Worm (Caenorhabditis elegans) whole organism, L4 larva: ENCODE data around the gene lem-2.

Experiments used
- D1046.2 ChIP-seq: fragments of 200-800 bp; sonication (Bioruptor generic); IDR thresholded peaks from 2 replicates; pipeline ENCODE4 v1.3.6; 2022; ENCODE audit warnings: missing genetic modification characterization, missing compliant biosample characterization
- F10B5.3 ChIP-seq: sonication (generic microtip); optimal IDR thresholded peaks from 2 replicates; lab custom pipeline; 2016; ENCODE audit warnings: mild to moderate bottlenecking, missing genetic modification characterization, missing compliant biosample characterization
- F26F4.8 ChIP-seq: fragments of 200-800 bp; sonication (Bioruptor generic); conservative IDR thresholded peaks from 2 replicates; pipeline ENCODE4 v1.3.6; 2022; ENCODE audit warnings: missing genetic modification characterization, missing compliant biosample characterization
- F37D6.2 ChIP-seq: sonication (generic microtip); optimal IDR thresholded peaks from 2 replicates; lab custom pipeline; 2016; ENCODE audit warnings: mild to moderate bottlenecking, missing genetic modification characterization, missing compliant biosample characterization
- T20F7.1 ChIP-seq: fragments of 200-800 bp; sonication (Bioruptor generic); optimal IDR thresholded peaks from 2 replicates; lab custom pipeline; 2018; ENCODE audit warnings: mild to moderate bottlenecking, missing genetic modification characterization, missing compliant biosample characterization
- Y48G9A.11 ChIP-seq: fragments of 200-800 bp; sonication (Bioruptor generic); IDR thresholded peaks from 2 replicates; pipeline ENCODE4 v1.3.6; 2022; ENCODE audit warnings: missing genetic modification reagents, missing genetic modification characterization, missing compliant biosample characterization
- Y5F2A.4 ChIP-seq: fragments of 200-800 bp; sonication (Bioruptor generic); optimal IDR thresholded peaks from 2 replicates; lab custom pipeline; 2018; ENCODE audit warnings: mild to moderate bottlenecking, missing genetic modification characterization, missing compliant biosample characterization
- ZK337.2 ChIP-seq: fragments of 200-800 bp; sonication (Bioruptor generic); IDR thresholded peaks from 2 replicates; pipeline ENCODE4 v1.3.6; 2022; ENCODE audit warnings: missing genetic modification reagents, missing genetic modification characterization, missing compliant biosample characterization
- aha-1 ChIP-seq: fragments of 150-350 bp; peaks from one replicate; lab custom pipeline; 2014; ENCODE audit warnings: missing biosample characterization, missing genetic modification characterization
- arid-1 ChIP-seq: fragments of 200-800 bp; sonication (Bioruptor generic); conservative IDR thresholded peaks from 2 replicates; pipeline ENCODE4 v1.3.6; 2022; ENCODE audit warnings: missing genetic modification reagents, missing genetic modification characterization, missing compliant biosample characterization
- attf-4 ChIP-seq: sonication (generic microtip); optimal IDR thresholded peaks from 3 replicates; lab custom pipeline; 2017; ENCODE audit warnings: missing biosample characterization, missing genetic modification characterization
- ceh-32 ChIP-seq: sonication (generic microtip); optimal IDR thresholded peaks from 2 replicates; lab custom pipeline; 2016; ENCODE audit warnings: mild to moderate bottlenecking, missing genetic modification characterization, missing compliant biosample characterization; ENCODE audit not compliant: poor library complexity
- daf-12 ChIP-seq: fragments of 150-350 bp; optimal IDR thresholded peaks from 2 replicates; lab custom pipeline; 2014; ENCODE audit warnings: missing biosample characterization, missing genetic modification reagents, missing genetic modification characterization
- daf-8 ChIP-seq: fragments of 200-800 bp; sonication (Bioruptor generic); IDR thresholded peaks from 2 replicates; pipeline ENCODE4 v1.3.6; 2022; ENCODE audit warnings: missing genetic modification characterization, missing compliant biosample characterization
- dmd-8 ChIP-seq: fragments of 200-800 bp; sonication (Bioruptor generic); IDR thresholded peaks from 2 replicates; pipeline ENCODE4 v1.3.6; 2022; ENCODE audit warnings: missing genetic modification characterization, missing compliant biosample characterization
- dmd-9 ChIP-seq: fragments of 200-800 bp; sonication (Bioruptor generic); IDR thresholded peaks from 2 replicates; pipeline ENCODE4 v1.3.6; 2022; ENCODE audit warnings: missing genetic modification reagents, missing genetic modification characterization, missing compliant biosample characterization
- dve-1 ChIP-seq: sonication (generic microtip); optimal IDR thresholded peaks from 2 replicates; lab custom pipeline; 2017; ENCODE audit warnings: antibody characterized with exemption, mild to moderate bottlenecking, missing genetic modification characterization, missing compliant biosample characterization; ENCODE audit not compliant: insufficient read depth
- fkh-10 ChIP-seq: fragments of 150-350 bp; optimal IDR thresholded peaks from 2 replicates; lab custom pipeline; 2014; ENCODE audit warnings: missing biosample characterization, missing genetic modification reagents, missing genetic modification characterization
- hlh-11 ChIP-seq: fragments of 200-800 bp; sonication (Bioruptor generic); optimal IDR thresholded peaks from 2 replicates; lab custom pipeline; 2018; ENCODE audit warnings: mild to moderate bottlenecking, missing genetic modification characterization, missing compliant biosample characterization
- hmg-1.1 ChIP-seq: fragments of 200-800 bp; sonication (Bioruptor generic); IDR thresholded peaks from 2 replicates; pipeline ENCODE4 v1.3.6; 2022; ENCODE audit warnings: missing genetic modification reagents, missing genetic modification characterization, missing compliant biosample characterization
- jun-1 ChIP-seq: fragments of 150-350 bp; optimal IDR thresholded peaks from 2 replicates; lab custom pipeline; 2014; ENCODE audit warnings: missing biosample characterization, missing genetic modification reagents, missing genetic modification characterization
- lim-7 ChIP-seq: fragments of 200-800 bp; sonication (Bioruptor generic); IDR thresholded peaks from 2 replicates; pipeline ENCODE4 v1.3.6; 2022; ENCODE audit warnings: missing genetic modification characterization, missing compliant biosample characterization
- lin-13 ChIP-seq: fragments of 150-350 bp; optimal IDR thresholded peaks from 2 replicates; lab custom pipeline; 2014; ENCODE audit warnings: missing biosample characterization, missing genetic modification reagents, missing genetic modification characterization
- lin-29 ChIP-seq: fragments of 200-800 bp; sonication (Bioruptor generic); IDR thresholded peaks from 2 replicates; pipeline ENCODE4 v1.3.6; 2022; ENCODE audit warnings: missing genetic modification reagents, missing genetic modification characterization, missing compliant biosample characterization
- lin-38 ChIP-seq: fragments of 200-800 bp; sonication (Bioruptor generic); IDR thresholded peaks from 2 replicates; pipeline ENCODE4 v1.3.6; 2022; ENCODE audit warnings: missing genetic modification reagents, missing genetic modification characterization, missing compliant biosample characterization
- lir-3 ChIP-seq: sonication (generic microtip); optimal IDR thresholded peaks from 2 replicates; lab custom pipeline; 2016; ENCODE audit warnings: mild to moderate bottlenecking, missing genetic modification characterization, missing compliant biosample characterization
- mdl-1 ChIP-seq, 2 experiments: fragments of 150-350 bp in 1 of 2; sonication (generic microtip) in 1 of 2; optimal IDR thresholded peaks; 2 replicates each; lab custom pipeline; 2014 to 2017; ENCODE audit warnings: missing biosample characterization in 2 of 2, missing genetic modification characterization in 2 of 2
- mxl-2 ChIP-seq: fragments of 200-800 bp; sonication (Bioruptor generic); conservative IDR thresholded peaks from 2 replicates; pipeline ENCODE4 v1.3.6; 2022; ENCODE audit warnings: missing genetic modification reagents, missing genetic modification characterization, missing compliant biosample characterization
- nhr-11 ChIP-seq: fragments of 150-350 bp; optimal IDR thresholded peaks from 2 replicates; lab custom pipeline; 2014; ENCODE audit warnings: missing biosample characterization, missing genetic modification characterization
- nhr-237 ChIP-seq: sonication (generic microtip); optimal IDR thresholded peaks from 2 replicates; lab custom pipeline; 2017; ENCODE audit warnings: missing biosample characterization, missing genetic modification characterization
- nhr-28 ChIP-seq: fragments of 150-350 bp; optimal IDR thresholded peaks from 2 replicates; lab custom pipeline; 2014; ENCODE audit warnings: missing biosample characterization, missing genetic modification characterization
- nhr-41 ChIP-seq: fragments of 200-800 bp; sonication (Bioruptor generic); IDR thresholded peaks from 2 replicates; pipeline ENCODE4 v1.3.6; 2022; ENCODE audit warnings: missing genetic modification reagents, missing genetic modification characterization, missing compliant biosample characterization
- nhr-48 ChIP-seq: sonication (generic microtip); optimal IDR thresholded peaks from 2 replicates; lab custom pipeline; 2016; ENCODE audit warnings: mild to moderate bottlenecking, missing genetic modification characterization, missing compliant biosample characterization
- nhr-77 ChIP-seq: fragments of 150-350 bp; optimal IDR thresholded peaks from 2 replicates; lab custom pipeline; 2014; ENCODE audit warnings: missing biosample characterization, missing genetic modification characterization
- pha-4 ChIP-seq, 2 experiments: fragments of 150-350 bp in 1 of 2; fragments of 200-800 bp in 1 of 2; sonication (Bioruptor generic) in 1 of 2; IDR thresholded peaks in 1 of 2; optimal IDR thresholded peaks in 1 of 2; 2 replicates each; pipeline versions ENCODE4 v1.3.6 to Lab custom; 2014 to 2022; ENCODE audit warnings: missing genetic modification characterization in 2 of 2, missing genetic modification reagents in 2 of 2, missing biosample characterization in 1 of 2, missing compliant biosample characterization in 1 of 2
- pqm-1 ChIP-seq: sonication (generic microtip); optimal IDR thresholded peaks from 2 replicates; lab custom pipeline; 2017; ENCODE audit warnings: missing biosample characterization, missing genetic modification characterization
- saeg-2 ChIP-seq: fragments of 200-800 bp; sonication (Bioruptor generic); IDR thresholded peaks from 2 replicates; pipeline ENCODE4 v1.3.6; 2022; ENCODE audit warnings: missing genetic modification reagents, missing genetic modification characterization, missing compliant biosample characterization
- sdz-12 ChIP-seq: fragments of 200-800 bp; sonication (Bioruptor generic); optimal IDR thresholded peaks from 2 replicates; lab custom pipeline; 2018; ENCODE audit warnings: mild to moderate bottlenecking, missing genetic modification characterization, missing compliant biosample characterization
- set-16 ChIP-seq: fragments of 200-800 bp; sonication (Bioruptor generic); IDR thresholded peaks from 2 replicates; pipeline ENCODE4 v1.3.6; 2022; ENCODE audit warnings: missing genetic modification reagents, missing genetic modification characterization, missing compliant biosample characterization
- skn-1 ChIP-seq: fragments of 150-350 bp; optimal IDR thresholded peaks from 2 replicates; lab custom pipeline; 2014; ENCODE audit warnings: missing biosample characterization, missing genetic modification characterization
- snpc-1.2 ChIP-seq: fragments of 200-800 bp; sonication (Bioruptor generic); IDR thresholded peaks from 2 replicates; pipeline ENCODE4 v1.3.6; 2022; ENCODE audit warnings: missing genetic modification reagents, missing genetic modification characterization, missing compliant biosample characterization
- snpc-4 ChIP-seq: fragments of 150-350 bp; optimal IDR thresholded peaks from 2 replicates; lab custom pipeline; 2014; ENCODE audit warnings: missing biosample characterization, missing genetic modification characterization
- spr-1 ChIP-seq: sonication (generic microtip); optimal IDR thresholded peaks from 2 replicates; lab custom pipeline; 2016; ENCODE audit warnings: mild to moderate bottlenecking, missing genetic modification characterization, missing compliant biosample characterization
- spr-3 ChIP-seq: fragments of 200-800 bp; sonication (Bioruptor generic); optimal IDR thresholded peaks from 2 replicates; lab custom pipeline; 2018; ENCODE audit warnings: mild to moderate bottlenecking, missing genetic modification characterization, missing compliant biosample characterization
- tra-1 ChIP-seq: fragments of 200-800 bp; sonication (Bioruptor generic); IDR thresholded peaks from 2 replicates; pipeline ENCODE4 v1.3.6; 2022; ENCODE audit warnings: missing genetic modification reagents, missing genetic modification characterization, missing compliant biosample characterization
- unc-39 ChIP-seq: sonication (generic microtip); optimal IDR thresholded peaks from 2 replicates; lab custom pipeline; 2017; ENCODE audit warnings: missing biosample characterization, missing genetic modification characterization
- vab-7 ChIP-seq: fragments of 200-800 bp; sonication (Bioruptor generic); IDR thresholded peaks from 2 replicates; pipeline ENCODE4 v1.3.6; 2022; ENCODE audit warnings: missing genetic modification reagents, missing genetic modification characterization, missing compliant biosample characterization
- zfp-2 ChIP-seq: sonication (generic microtip); optimal IDR thresholded peaks from 2 replicates; lab custom pipeline; 2016; ENCODE audit warnings: mild to moderate bottlenecking, missing genetic modification characterization, missing compliant biosample characterization
- zfp-3 ChIP-seq: fragments of 200-800 bp; sonication (Bioruptor generic); conservative IDR thresholded peaks from 2 replicates; pipeline ENCODE4 v1.3.6; 2022; ENCODE audit warnings: missing genetic modification reagents, missing genetic modification characterization, missing compliant biosample characterization
- ztf-11 ChIP-seq: fragments of 150-350 bp; optimal IDR thresholded peaks from 2 replicates; lab custom pipeline; 2014; ENCODE audit warnings: missing biosample characterization, missing genetic modification characterization
- ztf-7 ChIP-seq: fragments of 150-350 bp; optimal IDR thresholded peaks from 2 replicates; lab custom pipeline; 2014; ENCODE audit warnings: missing biosample characterization, missing genetic modification characterization

Gene lem-2

DNA sequence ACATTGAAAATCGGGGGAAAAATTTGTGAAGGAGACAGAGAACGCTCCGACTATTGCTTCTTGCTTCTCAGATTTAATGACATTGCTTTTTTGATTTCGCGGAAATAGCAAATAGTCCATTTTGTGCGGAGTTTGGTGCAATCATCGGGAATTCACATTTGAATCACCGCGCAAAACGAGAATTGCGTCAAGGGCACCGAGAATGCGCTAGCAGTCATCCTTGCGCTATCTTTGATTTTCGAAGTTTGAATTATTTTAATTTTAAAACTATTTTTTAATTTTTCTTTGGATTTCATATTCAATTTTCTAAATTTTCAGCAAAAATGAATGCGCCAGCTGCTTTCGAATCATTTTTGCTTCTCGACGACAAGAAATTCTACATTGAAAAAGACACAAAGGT lies 3.5 kb upstream of the lem-2 start, which contains the start of gene rpb-11 (continued):
- TF ChIP-seq nhr-237 (tag; lab: Kevin White, UChicago) (no peak), lim-7 (GFP tag; lab: Robert Waterston, UW) (no peak), ztf-7 (tag; lab: Kevin White, UChicago) (peak; percentile 85), nhr-41 (GFP tag; lab: Robert Waterston, UW) (no peak), F10B5.3 (tag; lab: Kevin White, UChicago) (peak; percentile 83), snpc-4 (tag; lab: Kevin White, UChicago) (no peak), dmd-8 (GFP tag; lab: Robert Waterston, UW) (no peak), jun-1 (tag; lab: Kevin White, UChicago) (peak; percentile 48), unc-39 (tag; lab: Kevin White, UChicago) (no peak), Y5F2A.4 (GFP tag; lab: Kevin White, UChicago) (no peak), skn-1 (tag; lab: Kevin White, UChicago) (no peak), zfp-2 (tag; lab: Kevin White, UChicago) (peak; percentile 31), mxl-2 (GFP tag; lab: Robert Waterston, UW) (0 out of 2 replicates have a peak, but pooled peaks have one; percentile 20), dve-1 (peak; percentile 95), hlh-11 (tag; lab: Kevin White, UChicago) (peak; percentile 84), nhr-48 (tag; lab: Kevin White, UChicago) (peak; percentile 76), ZK337.2 (GFP tag; lab: Robert Waterston, UW) (0 out of 2 replicates have a peak, but pooled peaks have one; percentile 7), arid-1 (peak; percentile 72), snpc-1.2 (GFP tag; lab: Robert Waterston, UW) (no peak), mdl-1 (tag; optimal IDR thresholded peaks at IDR 0.05; lab: Kevin White, UChicago) (peak in 1 of 2 experiments; percentile 24), F37D6.2 (tag; lab: Kevin White, UChicago) (peak; percentile 83), lin-13 (peak; percentile 79), vab-7 (GFP tag; lab: Robert Waterston, UW) (peak; percentile 69), daf-12 (tag; lab: Kevin White, UChicago) (no peak), fkh-10 (GFP tag; lab: Kevin White, UChicago) (peak; percentile 88), saeg-2 (GFP tag; lab: Robert Waterston, UW) (peak; percentile 71), zfp-3 (GFP tag; lab: Robert Waterston, UW) (peak; percentile 85), set-16 (GFP tag; lab: Robert Waterston, UW) (no peak), nhr-28 (tag; lab: Kevin White, UChicago) (peak; percentile 76), spr-3 (peak; percentile 84), nhr-77 (tag; lab: Kevin White, UChicago) (peak; percentile 99), D1046.2 (GFP tag; lab: Robert Waterston, UW) (no peak), pha-4 (GFP tag; IDR thresholded peaks at IDR 0.05; lab: Robert Waterston, UW) (peak; percentile 89; the same call in 1 of the 2 replicates), pha-4 (tag; optimal IDR thresholded peaks at IDR 0.05; lab: Kevin White, UChicago) (peak; percentile 41), ztf-11 (no peak), T20F7.1 (GFP tag; lab: Kevin White, UChicago) (no peak), tra-1 (peak; percentile 73), daf-8 (no peak), attf-4 (no peak), Y48G9A.11 (GFP tag; lab: Robert Waterston, UW) (peak; percentile 47; the same call in 1 of the 2 replicates), sdz-12 (no peak), spr-1 (tag; lab: Kevin White, UChicago) (peak; percentile 93), aha-1 (tag; lab: Kevin White, UChicago) (peak; percentile 97), hmg-1.1 (GFP tag; lab: Robert Waterston, UW) (peak; percentile 90), ceh-32 (peak; percentile 48), nhr-11 (tag; lab: Kevin White, UChicago) (peak; percentile 77), lin-29 (GFP tag; lab: Robert Waterston, UW) (peak; percentile 83), F26F4.8 (GFP tag; lab: Robert Waterston, UW) (no peak), lir-3 (tag; lab: Kevin White, UChicago) (peak; percentile 33), pqm-1 (tag; lab: Kevin White, UChicago) (no peak), lin-38 (peak; percentile 95), dmd-9 (GFP tag; lab: Robert Waterston, UW) (peak; percentile 72; the same call in 1 of the 2 replicates)
